Fruit fly (Drosophila melanogaster) whole organism, embryonic: ENCODE results near the gene Tomosyn.

ENCODE experiments used
- Awh ChIP-seq: fragments of 200-800 bp; sonication (Bioruptor generic); IDR thresholded peaks from 2 replicates; pipeline ENCODE4, ENCODE4 v1.3.6; 2022; ENCODE audit warnings: missing biosample characterization, missing genetic modification characterization
- B-H2 ChIP-seq: fragments of 200-800 bp; sonication (Bioruptor generic); optimal IDR thresholded peaks from 2 replicates; lab custom pipeline; 2018; ENCODE audit warnings: missing biosample characterization, mild to moderate bottlenecking, missing genetic modification characterization
- CG11093 ChIP-seq: fragments of 200-800 bp; sonication (Bioruptor generic); IDR thresholded peaks from 3 replicates; pipeline ENCODE4 v1.3.6; 2022; ENCODE audit warnings: missing biosample characterization, missing genetic modification characterization
- CG1233 ChIP-seq: fragments of 200-800 bp; sonication (Bioruptor generic); optimal IDR thresholded peaks from 4 replicates; lab custom pipeline; 2018; ENCODE audit warnings: missing biosample characterization, mild to moderate bottlenecking, missing genetic modification characterization
- CG1603 ChIP-seq: fragments of 200-800 bp; sonication (Bioruptor generic); optimal IDR thresholded peaks from 2 replicates; lab custom pipeline; 2019; ENCODE audit warnings: missing biosample characterization, mild to moderate bottlenecking, missing genetic modification characterization, moderate library complexity
- CG1792 ChIP-seq: fragments of 200-800 bp; sonication (Bioruptor generic); optimal IDR thresholded peaks from 2 replicates; lab custom pipeline; 2016; ENCODE audit warnings: missing biosample characterization, missing genetic modification characterization
- CG1832 ChIP-seq: fragments of 200-800 bp; sonication (Bioruptor generic); optimal IDR thresholded peaks from 2 replicates; lab custom pipeline; 2017; ENCODE audit warnings: missing biosample characterization, mild to moderate bottlenecking, missing genetic modification characterization, inconsistent platforms
- CG18619 ChIP-seq: fragments of 200-800 bp; sonication (Bioruptor generic); optimal IDR thresholded peaks from 3 replicates; lab custom pipeline; 2017; ENCODE audit warnings: missing biosample characterization, mild to moderate bottlenecking, missing genetic modification characterization
- CG18764 ChIP-seq: fragments of 200-800 bp; sonication (Bioruptor generic); optimal IDR thresholded peaks from 3 replicates; lab custom pipeline; 2016; ENCODE audit warnings: missing biosample characterization, missing genetic modification characterization
- CG2116 ChIP-seq: fragments of 200-800 bp; sonication (Bioruptor generic); optimal IDR thresholded peaks from 3 replicates; lab custom pipeline; 2018; ENCODE audit warnings: missing biosample characterization, mild to moderate bottlenecking, missing genetic modification characterization
- CG2678 ChIP-seq: fragments of 200-800 bp; sonication (Bioruptor generic); optimal IDR thresholded peaks from 3 replicates; lab custom pipeline; 2019; ENCODE audit warnings: missing biosample characterization, mild to moderate bottlenecking, missing genetic modification characterization, moderate library complexity
- CG31365 ChIP-seq: fragments of 200-800 bp; sonication (Bioruptor generic); optimal IDR thresholded peaks from 2 replicates; lab custom pipeline; 2018; ENCODE audit warnings: missing biosample characterization, mild to moderate bottlenecking, missing genetic modification characterization
- CG34376 ChIP-seq: fragments of 200-800 bp; sonication (Bioruptor generic); optimal IDR thresholded peaks from 2 replicates; lab custom pipeline; 2018; ENCODE audit warnings: missing biosample characterization, mild to moderate bottlenecking, missing genetic modification characterization
- CG4360 ChIP-seq: fragments of 200-800 bp; sonication (Bioruptor generic); IDR thresholded peaks from 2 replicates; pipeline ENCODE4 v1.3.6; 2022; ENCODE audit warnings: missing biosample characterization, missing genetic modification characterization
- CG5245 ChIP-seq: fragments of 200-800 bp; sonication (Bioruptor generic); optimal IDR thresholded peaks from 3 replicates; lab custom pipeline; 2016; ENCODE audit warnings: missing biosample characterization, missing genetic modification characterization
- CG6791 ChIP-seq: fragments of 200-800 bp; sonication (Bioruptor generic); IDR thresholded peaks from 3 replicates; pipeline ENCODE4 v1.3.6; 2022; ENCODE audit warnings: missing biosample characterization, missing genetic modification characterization; ENCODE audit not compliant: partially characterized antibody
- CG8388 ChIP-seq: fragments of 200-800 bp; sonication (Bioruptor generic); optimal IDR thresholded peaks from 2 replicates; lab custom pipeline; 2019; ENCODE audit warnings: missing biosample characterization, mild to moderate bottlenecking, missing genetic modification characterization, moderate library complexity
- CG9437 ChIP-seq: fragments of 200-800 bp; sonication (Bioruptor generic); optimal IDR thresholded peaks from 2 replicates; lab custom pipeline; 2018; ENCODE audit warnings: missing biosample characterization, mild to moderate bottlenecking, missing genetic modification characterization
- CG9797 ChIP-seq: fragments of 200-800 bp; sonication (Bioruptor generic); optimal IDR thresholded peaks from 3 replicates; lab custom pipeline; 2018; ENCODE audit warnings: missing biosample characterization, mild to moderate bottlenecking, missing genetic modification characterization
- Drgx ChIP-seq: fragments of 200-800 bp; sonication (Bioruptor generic); IDR thresholded peaks from 2 replicates; pipeline ENCODE4 v1.3.6; 2022; ENCODE audit warnings: missing biosample characterization, missing genetic modification characterization
- E2f2 ChIP-seq: fragments of 200-800 bp; sonication (Bioruptor generic); IDR thresholded peaks from 2 replicates; pipeline ENCODE4 v1.3.6; 2022; ENCODE audit warnings: missing biosample characterization, missing genetic modification characterization
- Ets65A ChIP-seq: fragments of 200-800 bp; sonication (Bioruptor generic); peaks from one replicate; lab custom pipeline; 2016; ENCODE audit warnings: missing biosample characterization, missing genetic modification characterization
- GATAe ChIP-seq: fragments of 200-800 bp; sonication (Bioruptor generic); conservative IDR thresholded peaks from 2 replicates; pipeline ENCODE4 v1.3.6; 2022; ENCODE audit warnings: missing biosample characterization, missing genetic modification characterization
- HmgZ ChIP-seq: fragments of 200-800 bp; sonication (Bioruptor generic); optimal IDR thresholded peaks from 2 replicates; lab custom pipeline; 2018; ENCODE audit warnings: missing biosample characterization, mild to moderate bottlenecking, missing genetic modification characterization
- Hr78 ChIP-seq, 2 experiments: fragments of 200-800 bp in 1 of 2; fragments of >200 bp in 1 of 2; sonication (Bioruptor generic) in 1 of 2; optimal IDR thresholded peaks; 2 replicates each; lab custom pipeline; 2017 to 2019; ENCODE audit warnings: missing biosample characterization in 2 of 2, missing genetic modification characterization in 2 of 2, mild to moderate bottlenecking in 1 of 2, moderate library complexity in 1 of 2
- Lim3 ChIP-seq: fragments of 200-800 bp; sonication (Bioruptor generic); IDR thresholded peaks from 2 replicates; pipeline ENCODE4 v1.3.6; 2022; ENCODE audit warnings: missing biosample characterization, missing genetic modification characterization
- Lpt ChIP-seq: fragments of >200 bp; optimal IDR thresholded peaks from 2 replicates; lab custom pipeline; 2018; ENCODE audit warnings: missing biosample characterization, missing genetic modification characterization
- Max ChIP-seq: fragments of 200-800 bp; sonication (Bioruptor generic); optimal IDR thresholded peaks from 2 replicates; lab custom pipeline; 2016; ENCODE audit warnings: missing biosample characterization, mild to moderate bottlenecking, missing genetic modification characterization
- Neu2 ChIP-seq: fragments of 200-800 bp; sonication (Bioruptor generic); optimal IDR thresholded peaks from 3 replicates; lab custom pipeline; 2016; ENCODE audit warnings: missing biosample characterization, missing genetic modification characterization, borderline replicate concordance
- Ptx1 ChIP-seq: fragments of 200-800 bp; sonication (Bioruptor generic); IDR thresholded peaks from 2 replicates; pipeline ENCODE4 v1.3.6; 2022; ENCODE audit warnings: missing biosample characterization, missing genetic modification characterization
- Tbp ChIP-seq: fragments of >200 bp; optimal IDR thresholded peaks from 2 replicates; lab custom pipeline; 2018; ENCODE audit warnings: missing biosample characterization, missing genetic modification characterization
- ara ChIP-seq: fragments of 200-800 bp; sonication (Bioruptor generic); IDR thresholded peaks from 2 replicates; pipeline ENCODE4 v1.3.6; 2022; ENCODE audit warnings: missing biosample characterization, missing genetic modification characterization
- az2 ChIP-seq: fragments of 200-800 bp; sonication (Bioruptor generic); optimal IDR thresholded peaks from 3 replicates; lab custom pipeline; 2016; ENCODE audit warnings: missing biosample characterization, missing genetic modification characterization
- br ChIP-seq: fragments of >200 bp; optimal IDR thresholded peaks from 2 replicates; lab custom pipeline; 2017
- cato ChIP-seq: fragments of 200-800 bp; sonication (Bioruptor generic); optimal IDR thresholded peaks from 2 replicates; lab custom pipeline; 2016; ENCODE audit warnings: missing biosample characterization, missing genetic modification characterization, borderline replicate concordance
- fu2 ChIP-seq: fragments of 200-800 bp; sonication (Bioruptor generic); optimal IDR thresholded peaks from 2 replicates; lab custom pipeline; 2016; ENCODE audit warnings: missing biosample characterization, missing genetic modification characterization
- gfzf ChIP-seq: fragments of 200-800 bp; sonication (Bioruptor generic); optimal IDR thresholded peaks from 2 replicates; lab custom pipeline; 2016; ENCODE audit warnings: missing biosample characterization, mild to moderate bottlenecking, missing genetic modification characterization, moderate library complexity
- gro ChIP-seq: fragments of 200-800 bp; sonication (Bioruptor generic); optimal IDR thresholded peaks from 2 replicates; lab custom pipeline; 2016; ENCODE audit warnings: missing biosample characterization, missing genetic modification characterization
- ham ChIP-seq: fragments of 200-800 bp; sonication (Bioruptor generic); IDR thresholded peaks from 2 replicates; pipeline ENCODE4 v1.3.6; 2022; ENCODE audit warnings: missing biosample characterization, missing genetic modification characterization
- hkb ChIP-seq, 2 experiments: fragments of 200-800 bp in 1 of 2; fragments of >200 bp in 1 of 2; sonication (Bioruptor generic) in 1 of 2; IDR thresholded peaks in 1 of 2; optimal IDR thresholded peaks in 1 of 2; 2 replicates each; pipeline versions ENCODE4 v1.3.6 to Lab custom; 2017 to 2022; ENCODE audit warnings: missing biosample characterization in 1 of 2, missing genetic modification characterization in 1 of 2
- kni ChIP-seq: fragments of 200-800 bp; sonication (Bioruptor generic); optimal IDR thresholded peaks from 3 replicates; lab custom pipeline; 2017; ENCODE audit warnings: mild to moderate bottlenecking, missing biosample characterization, missing genetic modification reagents, missing genetic modification characterization
- nom ChIP-seq: fragments of 200-800 bp; sonication (Bioruptor generic); optimal IDR thresholded peaks from 2 replicates; lab custom pipeline; 2017; ENCODE audit warnings: missing biosample characterization, missing genetic modification characterization, mild to moderate bottlenecking, moderate library complexity, missing genetic modification reagents
- oc ChIP-seq: fragments of 200-800 bp; sonication (Bioruptor generic); optimal IDR thresholded peaks from 2 replicates; lab custom pipeline; 2018; ENCODE audit warnings: missing biosample characterization, mild to moderate bottlenecking, missing genetic modification characterization, moderate library complexity
- p53 ChIP-seq: fragments of 200-800 bp; sonication (Bioruptor generic); optimal IDR thresholded peaks from 2 replicates; lab custom pipeline; 2016; ENCODE audit warnings: missing biosample characterization, missing genetic modification characterization
- pros ChIP-seq: fragments of 200-800 bp; sonication (Bioruptor generic); optimal IDR thresholded peaks from 3 replicates; lab custom pipeline; 2019; ENCODE audit warnings: missing biosample characterization, mild to moderate bottlenecking, missing genetic modification characterization, moderate library complexity
- sc ChIP-seq, 3 experiments: fragments of >200 bp in 2 of 3; fragments of 200-800 bp in 1 of 3; sonication (Bioruptor generic) in 1 of 3; optimal IDR thresholded peaks; 2 replicates in 2 of 3; 3 replicates in 1 of 3; lab custom pipeline; 2017; ENCODE audit warnings: mild to moderate bottlenecking in 1 of 3, missing biosample characterization in 1 of 3, missing genetic modification characterization in 1 of 3, missing genetic modification reagents in 1 of 3
- sqz ChIP-seq: fragments of 200-800 bp; sonication (Bioruptor generic); optimal IDR thresholded peaks from 3 replicates; lab custom pipeline; 2018; ENCODE audit warnings: missing biosample characterization, mild to moderate bottlenecking, missing genetic modification characterization
- sug ChIP-seq: fragments of 200-800 bp; optimal IDR thresholded peaks from 2 replicates; lab custom pipeline; 2019; ENCODE audit warnings: missing biosample characterization, mild to moderate bottlenecking, missing genetic modification characterization, moderate library complexity
- twi ChIP-seq: fragments of 200-800 bp; optimal IDR thresholded peaks from 2 replicates; lab custom pipeline; 2019; ENCODE audit warnings: missing biosample characterization, mild to moderate bottlenecking, missing genetic modification characterization, moderate library complexity
- yki ChIP-seq: fragments of >200 bp; optimal IDR thresholded peaks from 3 replicates; lab custom pipeline; 2018

Gene Tomosyn

dm6 chrX:12667600-12668250 lies 36.3 kb downstream of the Tomosyn start (continued):
- no peak for TF ChIP-seq fu2 (GFP tag; lab: Kevin White, UChicago)
- peak; percentile 48 for TF ChIP-seq gfzf (GFP tag; lab: Kevin White, UChicago)
- TF ChIP-seq gro (GFP tag; lab: Kevin White, UChicago): no peak
- TF ChIP-seq br (lab: Kevin White, UChicago): no peak
- TF ChIP-seq CG18619 (GFP tag; lab: Kevin White, UChicago): no peak
- TF ChIP-seq CG2678: no peak
- no peak for TF ChIP-seq Lpt
- no peak for TF ChIP-seq CG1832 (GFP tag; lab: Kevin White, UChicago)
- no peak for TF ChIP-seq CG9437
- no peak for TF ChIP-seq B-H2
- no peak for TF ChIP-seq sc (optimal IDR thresholded peaks at IDR 0.05; lab: Kevin White, UChicago)
- no peak for TF ChIP-seq sc (GFP tag; optimal IDR thresholded peaks at IDR 0.05; lab: Kevin White, UChicago)
- peak; percentile 9 for TF ChIP-seq CG1603
- TF ChIP-seq CG1792 (GFP tag; lab: Kevin White, UChicago): no peak
- TF ChIP-seq Hr78 (GFP tag; optimal IDR thresholded peaks at IDR 0.05; lab: Kevin White, UChicago): peak in 1 of 2 experiments; percentile 35
- no peak for TF ChIP-seq Tbp (GFP tag; lab: Kevin White, UChicago)
- peak; percentile 3 for TF ChIP-seq HmgZ (tag; lab: Kevin White, UChicago)
- no peak for TF ChIP-seq p53
- TF ChIP-seq CG11093 (GFP tag; lab: Robert Waterston, UW): no peak
- TF ChIP-seq Awh (GFP tag; lab: Robert Waterston, UW): no peak
- TF ChIP-seq CG2116: no peak
- TF ChIP-seq sqz (GFP tag; lab: Kevin White, UChicago): no peak
- no peak for TF ChIP-seq CG1233
- TF ChIP-seq nom (GFP tag; lab: Kevin White, UChicago): peak; percentile 61
- no peak for TF ChIP-seq Ptx1 (GFP tag; lab: Robert Waterston, UW)
- TF ChIP-seq CG5245 (GFP tag; lab: Kevin White, UChicago): no peak
- peak; percentile 45; the same call in 1 of the 3 replicates for TF ChIP-seq CG6791
- TF ChIP-seq kni (GFP tag; lab: Kevin White, UChicago): peak; percentile 19
- TF ChIP-seq sug (tag; lab: Kevin White, UChicago): peak; percentile 51
- no peak for TF ChIP-seq Neu2 (GFP tag; lab: Kevin White, UChicago)
- TF ChIP-seq Drgx (GFP tag; lab: Robert Waterston, UW): peak; percentile 49
- no peak for TF ChIP-seq ara (GFP tag; lab: Robert Waterston, UW)
- TF ChIP-seq ham (GFP tag; lab: Robert Waterston, UW): no peak
- TF ChIP-seq az2 (GFP tag; lab: Kevin White, UChicago): no peak
- no peak for TF ChIP-seq CG31365 (tag; lab: Kevin White, UChicago)
- no peak for TF ChIP-seq yki (lab: Kevin White, UChicago)
- no peak for TF ChIP-seq Lim3 (GFP tag; lab: Robert Waterston, UW)
- TF ChIP-seq pros: peak; percentile 29
- TF ChIP-seq CG9797 (GFP tag; lab: Kevin White, UChicago): peak; percentile 5
- peak; percentile 65 for TF ChIP-seq twi (tag; lab: Kevin White, UChicago)
- no peak for TF ChIP-seq CG18764 (GFP tag; lab: Kevin White, UChicago)
- no peak for TF ChIP-seq cato (GFP tag; lab: Kevin White, UChicago)
- TF ChIP-seq oc (tag; lab: Kevin White, UChicago): no peak
- TF ChIP-seq GATAe (GFP tag; lab: Robert Waterston, UW): 0 out of 2 replicates have a peak, but pooled peaks have one; percentile 9
- TF ChIP-seq E2f2 (GFP tag; lab: Robert Waterston, UW): no peak
- no peak for TF ChIP-seq CG8388
- peak; percentile 8 for TF ChIP-seq CG34376 (GFP tag; lab: Kevin White, UChicago)
- TF ChIP-seq Ets65A: peak; percentile 76
- TF ChIP-seq hkb (optimal IDR thresholded peaks at IDR 0.05; lab: Kevin White, UChicago): no peak
- no peak for TF ChIP-seq hkb (GFP tag; IDR thresholded peaks at IDR 0.05; lab: Robert Waterston, UW)
- TF ChIP-seq CG4360: 0 out of 2 replicates have a peak, but pooled peaks have one; percentile 24
- no peak for TF ChIP-seq Max (GFP tag; lab: Kevin White, UChicago)
